Worm (Caenorhabditis elegans) whole organism, midembryonic: Measurements from ENCODE around the gene ints-13.

ENCODE experiments used
- T22C8.4 ChIP-seq: fragments of 200-800 bp; sonication (Bioruptor generic); IDR thresholded peaks from 2 replicates; pipeline ENCODE4 v1.3.6; 2022; ENCODE audit warnings: missing genetic modification characterization, missing compliant biosample characterization
- cog-1 ChIP-seq: sonication (generic microtip); optimal IDR thresholded peaks from 2 replicates; lab custom pipeline; 2016; ENCODE audit warnings: missing genetic modification characterization, missing compliant biosample characterization
- flt-1 ChIP-seq: fragments of 200-800 bp; sonication (Bioruptor generic); IDR thresholded peaks from 2 replicates; pipeline ENCODE4 v1.3.6; 2022; ENCODE audit warnings: missing genetic modification characterization, missing compliant biosample characterization
- klf-2 ChIP-seq: fragments of 200-800 bp; sonication (Bioruptor generic); conservative IDR thresholded peaks from 2 replicates; pipeline ENCODE4 v1.3.6; 2022; ENCODE audit warnings: missing genetic modification reagents, missing genetic modification characterization, missing compliant biosample characterization
- med-1 ChIP-seq: sonication (generic microtip); optimal IDR thresholded peaks from 2 replicates; lab custom pipeline; 2017; ENCODE audit warnings: missing genetic modification characterization, mild to moderate bottlenecking, missing compliant biosample characterization, antibody characterized with exemption, missing genetic modification reagents; ENCODE audit not compliant: insufficient read depth
- ref-1 ChIP-seq: fragments of 200-800 bp; sonication (Bioruptor generic); conservative IDR thresholded peaks from 2 replicates; pipeline ENCODE4 v1.3.6; 2022; ENCODE audit warnings: missing genetic modification reagents, missing genetic modification characterization, missing compliant biosample characterization
- tab-1 ChIP-seq: fragments of 200-800 bp; sonication (Bioruptor generic); IDR thresholded peaks from 2 replicates; pipeline ENCODE4 v1.3.6; 2022; ENCODE audit warnings: missing genetic modification characterization, missing compliant biosample characterization
- ztf-23 ChIP-seq: fragments of 200-800 bp; sonication (Bioruptor generic); IDR thresholded peaks from 2 replicates; pipeline ENCODE4 v1.3.6; 2022; ENCODE audit warnings: missing genetic modification reagents, missing genetic modification characterization, missing compliant biosample characterization
- ztf-29 ChIP-seq: fragments of 200-800 bp; sonication (Bioruptor generic); IDR thresholded peaks from 2 replicates; pipeline ENCODE4 v1.3.6; 2022; ENCODE audit warnings: missing genetic modification reagents, missing genetic modification characterization, missing compliant biosample characterization

- TF ChIP-seq flt-1 (GFP tag; lab: Robert Waterston, UW) (no peak), med-1 (GFP tag; lab: Kevin White, UChicago) (no peak), klf-2 (no peak), tab-1 (no peak), ztf-23 (GFP tag; lab: Robert Waterston, UW) (no peak), ref-1 (GFP tag; lab: Robert Waterston, UW) (no peak), T22C8.4 (GFP tag; lab: Robert Waterston, UW) (no peak), cog-1 (peak; percentile 27), ztf-29 (GFP tag; lab: Robert Waterston, UW) (no peak)
These were observed 26.7 kb downstream of the ints-13 start for ce11 chrIV:210591-210990.
